Fruit fly (Drosophila melanogaster) whole organism, adult: ENCODE data around the gene emei.

Experiments used
- CG11617 ChIP-seq: fragments of 200-800 bp; sonication (Bioruptor generic); optimal IDR thresholded peaks from 2 replicates; lab custom pipeline; 2017; ENCODE audit warnings: mild to moderate bottlenecking, missing biosample characterization, missing genetic modification reagents, missing genetic modification characterization
- CG1620 ChIP-seq: fragments of 200-800 bp; sonication (Bioruptor generic); optimal IDR thresholded peaks from 2 replicates; lab custom pipeline; 2016; ENCODE audit warnings: missing biosample characterization, missing genetic modification characterization
- Mnt ChIP-seq: fragments of 200-800 bp; sonication (Bioruptor generic); optimal IDR thresholded peaks from 2 replicates; lab custom pipeline; 2016; ENCODE audit warnings: missing biosample characterization, mild to moderate bottlenecking, missing genetic modification characterization
- bab1 ChIP-seq: fragments of 200-800 bp; sonication (Bioruptor generic); optimal IDR thresholded peaks from 3 replicates; lab custom pipeline; 2019; ENCODE audit warnings: missing biosample characterization, mild to moderate bottlenecking, missing genetic modification characterization, moderate library complexity

- TF ChIP-seq CG1620 (GFP tag; lab: Kevin White, UChicago) (no peak), Mnt (GFP tag; lab: Kevin White, UChicago) (no peak), bab1 (no peak), CG11617 (GFP tag; lab: Kevin White, UChicago) (no peak)
These were observed 2.1 kb upstream of the emei start, which contains the start of gene CG32073 for dm6 chr3L:11107432-11107831.
